Worm (Caenorhabditis elegans) whole organism, L2 larva: ENCODE measurements around the gene mccc-1.

Experiments
- C34F6.9 ChIP-seq: fragments of 150-350 bp; optimal IDR thresholded peaks from 2 replicates; lab custom pipeline; 2014; ENCODE audit warnings: missing biosample characterization, missing genetic modification characterization
- F13H6.1 ChIP-seq: sonication (generic microtip); optimal IDR thresholded peaks from 2 replicates; lab custom pipeline; 2016; ENCODE audit warnings: missing genetic modification characterization, missing compliant biosample characterization
- Y55F3AM.14 ChIP-seq: fragments of 200-800 bp; sonication (Bioruptor generic); optimal IDR thresholded peaks from 2 replicates; lab custom pipeline; 2018; ENCODE audit warnings: mild to moderate bottlenecking, missing genetic modification characterization, missing compliant biosample characterization
- ZK546.5 ChIP-seq: sonication (generic microtip); optimal IDR thresholded peaks from 2 replicates; lab custom pipeline; 2017; ENCODE audit warnings: missing biosample characterization, missing genetic modification characterization
- blmp-1 ChIP-seq: sonication (generic microtip); optimal IDR thresholded peaks from 2 replicates; lab custom pipeline; 2017; ENCODE audit warnings: missing genetic modification characterization, mild to moderate bottlenecking, missing compliant biosample characterization, antibody characterized with exemption, moderate library complexity; ENCODE audit not compliant: insufficient read depth
- ceh-16 ChIP-seq: fragments of 150-350 bp; optimal IDR thresholded peaks from 2 replicates; lab custom pipeline; 2014; ENCODE audit warnings: missing biosample characterization, missing genetic modification characterization
- ceh-82 ChIP-seq: fragments of 150-350 bp; optimal IDR thresholded peaks from 2 replicates; lab custom pipeline; 2014; ENCODE audit warnings: missing biosample characterization, missing genetic modification characterization
- dmd-4 ChIP-seq: sonication (generic microtip); optimal IDR thresholded peaks from 2 replicates; lab custom pipeline; 2017; ENCODE audit warnings: missing biosample characterization, missing genetic modification characterization
- egl-27 ChIP-seq: sonication (generic microtip); optimal IDR thresholded peaks from 3 replicates; lab custom pipeline; 2017; ENCODE audit warnings: missing biosample characterization, missing genetic modification reagents, missing genetic modification characterization
- elt-3 ChIP-seq: sonication (generic microtip); optimal IDR thresholded peaks from 2 replicates; lab custom pipeline; 2017; ENCODE audit warnings: missing biosample characterization, missing genetic modification characterization
- fos-1 ChIP-seq: fragments of 150-350 bp; optimal IDR thresholded peaks from 2 replicates; lab custom pipeline; 2014; ENCODE audit warnings: missing biosample characterization, missing genetic modification characterization
- lin-11 ChIP-seq: fragments of 150-350 bp; sonication (generic microtip); optimal IDR thresholded peaks from 2 replicates; lab custom pipeline; 2014; ENCODE audit warnings: missing biosample characterization, missing genetic modification characterization, inconsistent platforms, mixed read lengths
- lin-13 ChIP-seq: fragments of 150-350 bp; optimal IDR thresholded peaks from 2 replicates; lab custom pipeline; 2014; ENCODE audit warnings: missing biosample characterization, missing genetic modification reagents, missing genetic modification characterization
- lin-39 ChIP-seq: fragments of 150-350 bp; optimal IDR thresholded peaks from 2 replicates; lab custom pipeline; 2014; ENCODE audit warnings: missing biosample characterization, missing genetic modification reagents, missing genetic modification characterization
- lsy-2 ChIP-seq, 2 experiments: fragments of 150-350 bp in 1 of 2; sonication (generic microtip) in 1 of 2; optimal IDR thresholded peaks; 2 replicates each; lab custom pipeline; 2014 to 2017; ENCODE audit warnings: missing biosample characterization in 2 of 2, missing genetic modification characterization in 2 of 2
- mbf-1 ChIP-seq: sonication (generic microtip); optimal IDR thresholded peaks from 2 replicates; lab custom pipeline; 2017; ENCODE audit warnings: missing biosample characterization, missing genetic modification characterization
- mdl-1 ChIP-seq, 2 experiments: fragments of 150-350 bp in 1 of 2; sonication (generic microtip) in 1 of 2; optimal IDR thresholded peaks; 2 replicates each; lab custom pipeline; 2017; ENCODE audit warnings: missing biosample characterization in 2 of 2, missing genetic modification characterization in 2 of 2
- nhr-11 ChIP-seq: fragments of 150-350 bp; optimal IDR thresholded peaks from 2 replicates; lab custom pipeline; 2014; ENCODE audit warnings: missing biosample characterization, missing genetic modification characterization
- nhr-12 ChIP-seq: fragments of 150-350 bp; optimal IDR thresholded peaks from 2 replicates; lab custom pipeline; 2014; ENCODE audit warnings: missing biosample characterization, missing genetic modification characterization
- nhr-129 ChIP-seq: fragments of 150-350 bp; optimal IDR thresholded peaks from 2 replicates; lab custom pipeline; 2014; ENCODE audit warnings: missing biosample characterization, missing genetic modification characterization
- nhr-21 ChIP-seq: fragments of 150-350 bp; optimal IDR thresholded peaks from 2 replicates; lab custom pipeline; 2014; ENCODE audit warnings: missing biosample characterization, missing genetic modification characterization
- nhr-23 ChIP-seq: fragments of 150-350 bp; optimal IDR thresholded peaks from 2 replicates; lab custom pipeline; 2014; ENCODE audit warnings: missing biosample characterization, missing genetic modification reagents, missing genetic modification characterization
- nhr-237 ChIP-seq: fragments of 150-350 bp; optimal IDR thresholded peaks from 2 replicates; lab custom pipeline; 2014; ENCODE audit warnings: missing biosample characterization, missing genetic modification characterization
- nhr-25 ChIP-seq: fragments of 150-350 bp; sonication (generic microtip); optimal IDR thresholded peaks from 3 replicates; lab custom pipeline; 2014; ENCODE audit warnings: missing biosample characterization, missing genetic modification characterization
- nhr-6 ChIP-seq: fragments of 150-350 bp; optimal IDR thresholded peaks from 2 replicates; lab custom pipeline; 2014; ENCODE audit warnings: missing biosample characterization, missing genetic modification characterization
- nhr-77 ChIP-seq: fragments of 150-350 bp; optimal IDR thresholded peaks from 2 replicates; lab custom pipeline; 2014; ENCODE audit warnings: missing biosample characterization, missing genetic modification characterization
- peb-1 ChIP-seq: fragments of 150-350 bp; optimal IDR thresholded peaks from 2 replicates; lab custom pipeline; 2014; ENCODE audit warnings: missing biosample characterization, missing genetic modification characterization
- sma-3 ChIP-seq: sonication (generic microtip); optimal IDR thresholded peaks from 2 replicates; lab custom pipeline; 2016; ENCODE audit warnings: missing genetic modification reagents, missing genetic modification characterization, missing compliant biosample characterization
- sma-9 ChIP-seq, 2 experiments: fragments of 150-350 bp in 1 of 2; sonication (generic microtip) in 1 of 2; optimal IDR thresholded peaks; 2 replicates each; lab custom pipeline; 2014 to 2016; ENCODE audit warnings: missing genetic modification characterization in 2 of 2, mild to moderate bottlenecking in 1 of 2, missing biosample characterization in 1 of 2, missing compliant biosample characterization in 1 of 2, missing genetic modification reagents in 1 of 2, moderate library complexity in 1 of 2
- snpc-4 ChIP-seq: fragments of 150-350 bp; optimal IDR thresholded peaks from 2 replicates; lab custom pipeline; 2014; ENCODE audit warnings: missing biosample characterization, missing genetic modification characterization
- unc-39 ChIP-seq: fragments of 150-350 bp; optimal IDR thresholded peaks from 2 replicates; lab custom pipeline; 2014; ENCODE audit warnings: missing biosample characterization, missing genetic modification characterization
- unc-55 ChIP-seq: fragments of 150-350 bp; sonication (generic microtip); optimal IDR thresholded peaks from 3 replicates; lab custom pipeline; 2014; ENCODE audit warnings: missing biosample characterization, missing genetic modification reagents, missing genetic modification characterization
- unc-62 ChIP-seq: fragments of 150-350 bp; optimal IDR thresholded peaks from 2 replicates; lab custom pipeline; 2014; ENCODE audit warnings: missing biosample characterization, missing genetic modification reagents, missing genetic modification characterization
- zag-1 ChIP-seq: fragments of 150-350 bp; optimal IDR thresholded peaks from 2 replicates; lab custom pipeline; 2014; ENCODE audit warnings: missing biosample characterization, missing genetic modification characterization
- ztf-11 ChIP-seq: sonication (generic microtip); optimal IDR thresholded peaks from 2 replicates; lab custom pipeline; 2017; ENCODE audit warnings: missing biosample characterization, missing genetic modification characterization

Gene mccc-1

DNA sequence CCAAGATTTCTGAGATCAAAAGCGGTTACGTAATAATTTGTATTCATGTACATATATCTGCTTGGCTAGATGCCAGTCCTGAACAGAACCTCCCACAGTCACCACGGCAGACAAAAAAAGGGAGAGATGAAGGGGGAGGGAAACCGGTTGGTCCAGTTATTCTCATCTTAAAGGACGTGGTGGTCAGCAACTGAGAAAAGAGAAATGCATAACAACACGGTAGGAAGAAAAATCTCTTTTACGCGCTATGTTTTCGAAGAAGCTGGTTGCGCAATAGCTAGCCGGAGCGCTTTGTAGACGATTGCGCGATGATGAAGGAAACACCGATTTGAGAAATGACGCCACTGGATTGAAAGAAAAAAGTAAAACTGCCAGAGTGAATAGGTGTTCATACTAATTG, 33.7 kb downstream of the mccc-1 start:
- TF ChIP-seq nhr-25 (tag; lab: Kevin White, UChicago) (peak; percentile 45), ceh-82 (tag; lab: Kevin White, UChicago) (no peak), Y55F3AM.14 (GFP tag; lab: Kevin White, UChicago) (peak; percentile 16), unc-55 (GFP tag; lab: Kevin White, UChicago) (no peak), ceh-16 (tag; lab: Kevin White, UChicago) (no peak), nhr-6 (no peak), fos-1 (tag; lab: Kevin White, UChicago) (no peak)

DNA sequence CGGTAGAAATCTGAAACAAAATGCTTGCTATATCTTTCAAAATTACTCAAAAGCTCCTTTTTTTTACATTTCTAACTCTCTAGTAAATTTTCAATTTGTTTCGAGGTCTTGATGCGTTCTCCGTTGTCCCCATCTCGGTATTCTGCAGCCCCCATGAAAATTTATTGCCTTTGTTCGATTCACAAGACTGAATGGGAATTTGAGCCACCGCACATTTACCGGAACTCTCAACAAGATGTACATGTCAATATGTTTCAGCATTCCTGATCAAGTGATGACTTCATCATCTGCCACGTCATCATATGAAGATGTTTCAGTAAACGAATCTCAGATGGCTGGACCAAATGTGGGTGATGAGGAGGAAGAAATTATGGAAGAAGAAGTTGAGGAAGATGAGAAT, 36.1 kb downstream of the mccc-1 start:
- TF ChIP-seq nhr-25 (tag; lab: Kevin White, UChicago) (no peak), sma-3 (GFP tag; lab: Kevin White, UChicago) (no peak), zag-1 (tag; lab: Kevin White, UChicago) (no peak), lin-11 (no peak), sma-9 (GFP tag; optimal IDR thresholded peaks at IDR 0.05; lab: Kevin White, UChicago) (no peak), sma-9 (tag; optimal IDR thresholded peaks at IDR 0.05; lab: Kevin White, UChicago) (no peak), nhr-237 (no peak), nhr-12 (no peak)

DNA sequence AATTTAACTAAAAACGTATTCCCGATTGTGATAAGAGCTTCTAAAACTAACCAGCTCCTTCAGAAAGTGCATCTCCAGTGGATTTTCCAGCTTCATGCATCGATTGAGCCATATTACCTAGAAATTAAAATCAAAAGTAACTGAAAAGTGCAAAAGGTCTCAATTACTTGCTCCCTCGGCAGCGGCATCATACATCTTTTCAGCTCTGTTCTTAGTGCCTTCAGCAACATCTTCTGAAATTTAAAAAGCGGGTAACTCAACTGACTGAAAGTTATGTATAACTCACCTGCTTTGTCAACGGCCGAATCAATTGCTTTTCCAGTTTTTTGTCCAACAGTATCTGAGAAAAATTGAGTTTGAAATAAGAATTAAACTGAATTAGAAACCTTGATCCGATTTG, 40.0 kb downstream of the mccc-1 start:
- TF ChIP-seq sma-3 (GFP tag; lab: Kevin White, UChicago): no peak
- TF ChIP-seq egl-27 (tag; lab: Kevin White, UChicago): no peak
- TF ChIP-seq F13H6.1 (tag; lab: Kevin White, UChicago): no peak
- no peak for TF ChIP-seq ztf-11 (tag; lab: Kevin White, UChicago)
- no peak for TF ChIP-seq dmd-4 (tag; lab: Kevin White, UChicago)
- no peak for TF ChIP-seq blmp-1 (tag; lab: Kevin White, UChicago)
- no peak for TF ChIP-seq mdl-1 (tag; optimal IDR thresholded peaks at IDR 0.05; lab: Kevin White, UChicago)
- TF ChIP-seq ZK546.5 (tag; lab: Kevin White, UChicago): no peak
- TF ChIP-seq unc-39 (tag; lab: Kevin White, UChicago): no peak
- no peak for TF ChIP-seq nhr-6
- TF ChIP-seq fos-1 (tag; lab: Kevin White, UChicago): no peak
- no peak for TF ChIP-seq peb-1 (tag; lab: Kevin White, UChicago)
- no peak for TF ChIP-seq snpc-4 (tag; lab: Kevin White, UChicago)
- TF ChIP-seq nhr-11 (tag; lab: Kevin White, UChicago): no peak
- no peak for TF ChIP-seq lin-13 (GFP tag; lab: Kevin White, UChicago)
- TF ChIP-seq nhr-12: no peak
- TF ChIP-seq elt-3 (tag; lab: Kevin White, UChicago): no peak
- no peak for TF ChIP-seq unc-62
- TF ChIP-seq nhr-23 (tag; lab: Kevin White, UChicago): no peak
- no peak for TF ChIP-seq ceh-82 (tag; lab: Kevin White, UChicago)

DNA sequence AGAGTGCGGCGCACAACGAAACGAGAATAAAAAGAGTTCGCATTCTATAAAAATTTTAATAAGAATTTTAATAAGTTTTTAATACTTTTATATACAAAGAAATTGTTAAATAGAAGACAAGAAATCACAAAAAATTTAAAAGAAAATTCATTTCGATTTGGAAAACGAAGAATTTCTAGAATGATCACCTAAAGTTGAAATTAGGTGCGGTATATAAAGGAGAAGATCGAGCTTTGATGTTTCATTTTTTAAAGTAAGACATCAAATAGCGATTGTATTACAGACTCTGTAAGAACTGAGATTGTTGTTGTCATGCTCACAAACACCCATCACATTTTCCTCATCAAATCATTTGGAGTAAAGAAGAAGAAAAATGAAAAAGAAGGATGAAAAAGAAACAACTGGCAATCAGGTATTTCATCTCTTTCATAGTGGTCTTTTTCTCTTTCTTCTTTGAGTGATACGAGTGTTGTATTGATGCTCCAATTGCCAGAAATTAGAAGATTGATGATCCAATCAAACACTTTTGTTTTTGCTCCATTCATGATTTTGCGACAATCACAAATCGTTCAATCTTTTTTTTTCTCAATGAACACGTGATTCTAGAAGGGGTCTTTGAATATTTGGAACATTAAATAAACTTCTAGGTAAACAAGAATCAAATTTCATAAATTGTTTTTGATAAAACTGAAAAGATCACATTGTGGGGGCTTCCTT, 44.0 kb downstream of the mccc-1 start, which contains the start of gene dur-1:
TSS of gene dur-1 (minus strand) at position 51 of the 717 bp plus-strand sequence.
- peak; percentile 76 for TF ChIP-seq F13H6.1 (tag; lab: Kevin White, UChicago)
- TF ChIP-seq sma-9 (GFP tag; optimal IDR thresholded peaks at IDR 0.05; lab: Kevin White, UChicago): peak; percentile 16
- TF ChIP-seq sma-9 (tag; optimal IDR thresholded peaks at IDR 0.05; lab: Kevin White, UChicago): no peak
- no peak for TF ChIP-seq nhr-21 (tag; lab: Kevin White, UChicago)
- TF ChIP-seq nhr-77 (tag; lab: Kevin White, UChicago): no peak
- no peak for TF ChIP-seq nhr-6
- peak; percentile 56 for TF ChIP-seq nhr-129 (tag; lab: Kevin White, UChicago)
- peak; percentile 61 for TF ChIP-seq C34F6.9
- no peak for TF ChIP-seq nhr-237
- TF ChIP-seq lin-39: peak; percentile 38
- no peak for TF ChIP-seq mbf-1 (tag; lab: Kevin White, UChicago)
- TF ChIP-seq lsy-2 (tag; optimal IDR thresholded peaks at IDR 0.05; lab: Kevin White, UChicago): peak in 1 of 2 experiments; percentile 61
- TF ChIP-seq elt-3 (tag; lab: Kevin White, UChicago): no peak
